Worm (Caenorhabditis elegans) whole organism, L4 larva: Measurements from ENCODE around the gene Y67A10A.3.

ENCODE experiments used
- dmd-6 ChIP-seq: fragments of 200-800 bp; sonication (Bioruptor generic); IDR thresholded peaks from 2 replicates; pipeline ENCODE4 v1.3.6; 2022; ENCODE audit warnings: missing genetic modification reagents, missing genetic modification characterization, missing compliant biosample characterization
- duxl-1 ChIP-seq: sonication (generic microtip); optimal IDR thresholded peaks from 2 replicates; lab custom pipeline; 2016; ENCODE audit warnings: mild to moderate bottlenecking, missing genetic modification characterization, moderate library complexity, missing compliant biosample characterization; ENCODE audit not compliant: poor library complexity
- nhr-237 ChIP-seq: sonication (generic microtip); optimal IDR thresholded peaks from 2 replicates; lab custom pipeline; 2017; ENCODE audit warnings: missing biosample characterization, missing genetic modification characterization
- pha-4 ChIP-seq, 2 experiments: fragments of 150-350 bp in 1 of 2; fragments of 200-800 bp in 1 of 2; sonication (Bioruptor generic) in 1 of 2; IDR thresholded peaks in 1 of 2; optimal IDR thresholded peaks in 1 of 2; 2 replicates each; pipeline versions ENCODE4 v1.3.6 to Lab custom; 2014 to 2022; ENCODE audit warnings: missing genetic modification characterization in 2 of 2, missing genetic modification reagents in 2 of 2, missing biosample characterization in 1 of 2, missing compliant biosample characterization in 1 of 2
- unc-130 ChIP-seq: sonication (generic microtip); optimal IDR thresholded peaks from 2 replicates; lab custom pipeline; 2016; ENCODE audit warnings: missing genetic modification reagents, missing genetic modification characterization, missing compliant biosample characterization
- unc-39 ChIP-seq: sonication (generic microtip); optimal IDR thresholded peaks from 2 replicates; lab custom pipeline; 2017; ENCODE audit warnings: missing biosample characterization, missing genetic modification characterization
- unc-62 ChIP-seq, 3 experiments: fragments of 150-350 bp in 1 of 3; sonication (generic microtip); optimal IDR thresholded peaks in 2 of 3; peaks in 1 of 3; 1 replicate in 1 of 3; 2 replicates in 2 of 3; lab custom pipeline; 2014 to 2017; ENCODE audit warnings: missing biosample characterization in 3 of 3, missing genetic modification characterization in 3 of 3, missing genetic modification reagents in 3 of 3, missing genotype in 1 of 3

DNA sequence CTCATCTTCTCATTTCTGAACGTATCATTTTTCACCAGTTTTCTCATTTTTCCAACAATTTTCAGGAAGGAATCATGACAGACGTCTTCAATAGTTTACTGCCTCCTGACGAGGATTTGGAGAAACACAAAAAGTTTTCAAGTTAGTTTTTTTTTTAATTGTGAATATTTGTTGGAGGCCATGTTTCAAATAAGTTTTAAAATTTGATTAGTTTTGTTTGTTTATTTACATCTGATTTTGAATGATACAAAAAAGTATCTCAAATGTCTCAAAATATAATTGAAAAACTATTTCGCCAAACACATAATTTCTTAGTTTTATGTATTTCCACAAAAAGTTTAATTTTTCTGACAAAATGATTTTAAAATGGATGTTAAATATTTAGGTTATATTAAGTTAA, 26.9 kb upstream of the Y67A10A.3 start, which contains the start of gene ssu-2:
- TF ChIP-seq unc-62 (GFP tag; optimal IDR thresholded peaks at IDR 0.05 in 1 of 2; lab: Kevin White, UChicago) (peak in 1 of 2 experiments; percentile 75), unc-62 (tag; optimal IDR thresholded peaks at IDR 0.05; lab: Kevin White, UChicago) (no peak), unc-130 (no peak), dmd-6 (GFP tag; lab: Robert Waterston, UW) (no peak), duxl-1 (no peak), unc-39 (tag; lab: Kevin White, UChicago) (no peak), pha-4 (GFP tag; IDR thresholded peaks at IDR 0.05; lab: Robert Waterston, UW) (no peak), pha-4 (tag; optimal IDR thresholded peaks at IDR 0.05; lab: Kevin White, UChicago) (no peak), nhr-237 (no peak)
